Worm (Caenorhabditis elegans) whole organism, L1 larva: ENCODE measurements around the gene stc-1.

Source experiments
- ama-1 ChIP-seq: fragments of 150-350 bp; optimal IDR thresholded peaks from 2 replicates; lab custom pipeline; 2014
- ceh-63 ChIP-seq: fragments of 200-800 bp; sonication (Bioruptor generic); optimal IDR thresholded peaks from 2 replicates; lab custom pipeline; 2018; ENCODE audit warnings: mild to moderate bottlenecking, missing genetic modification characterization, missing compliant biosample characterization
- elt-2 ChIP-seq: sonication (generic microtip); optimal IDR thresholded peaks from 2 replicates; lab custom pipeline; 2016; ENCODE audit warnings: missing genetic modification characterization, mild to moderate bottlenecking, inconsistent platforms, missing compliant biosample characterization, missing genetic modification reagents
- hlh-17 ChIP-seq: fragments of 200-800 bp; sonication (Bioruptor generic); optimal IDR thresholded peaks from 2 replicates; lab custom pipeline; 2018; ENCODE audit warnings: missing genetic modification characterization, mild to moderate bottlenecking, missing compliant biosample characterization, moderate library complexity, borderline replicate concordance
- pqm-1 ChIP-seq: sonication (generic microtip); optimal IDR thresholded peaks from 3 replicates; lab custom pipeline; 2017; ENCODE audit warnings: missing biosample characterization, missing genetic modification characterization
- unc-62 ChIP-seq: fragments of 150-350 bp; optimal IDR thresholded peaks from 2 replicates; lab custom pipeline; 2014; ENCODE audit warnings: missing biosample characterization, missing genetic modification reagents, missing genetic modification characterization

ce11 chrII:8590684-8591083 is 24.7 kb upstream of the stc-1 start, which contains the start of gene aptf-4:
- no peak for TF ChIP-seq ceh-63 (GFP tag; lab: Kevin White, UChicago)
- no peak for TF ChIP-seq elt-2
- no peak for TF ChIP-seq unc-62 (GFP tag; lab: Kevin White, UChicago)
- TF ChIP-seq pqm-1 (tag; lab: Kevin White, UChicago), result no peak
- TF ChIP-seq hlh-17 (GFP tag; lab: Kevin White, UChicago), result no peak
- TF ChIP-seq ama-1 (lab: Kevin White, UChicago), result no peak
